Worm (Caenorhabditis elegans): ENCODE measurements around the gene C16C8.10.

Gene C16C8.10

DNA sequence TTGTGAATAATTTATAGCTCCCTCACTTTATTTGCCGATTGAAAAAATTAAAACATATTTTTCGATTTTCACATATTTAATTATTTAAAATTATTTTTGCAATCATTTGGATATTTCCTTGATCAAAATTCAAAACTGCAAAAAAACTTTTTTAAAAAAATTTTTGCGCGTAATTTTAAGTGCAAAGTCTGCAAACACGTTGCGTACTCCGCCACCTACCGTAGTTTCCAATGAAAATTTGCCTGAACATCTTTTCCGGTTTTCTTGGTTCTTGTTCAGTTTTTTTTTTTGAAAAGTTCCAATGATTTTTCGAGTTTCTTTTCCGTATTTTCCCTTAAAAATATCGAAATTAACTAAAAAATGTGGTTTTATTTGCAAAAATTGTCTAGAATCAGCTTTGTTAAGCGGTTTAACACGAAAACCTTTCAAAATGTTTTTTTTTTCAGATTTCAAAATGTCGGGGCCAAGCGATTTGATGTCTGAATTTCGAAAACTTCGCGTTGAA is 15.7 kb downstream of the C16C8.10 start, which contains the start of gene C16C8.25:
TSS of gene C16C8.25 (plus strand) at position 455 of the 505 bp plus-strand sequence.
- TF ChIP-seq peb-1 (tag; optimal IDR thresholded peaks at IDR 0.05) (no peak), ZK546.5 (tag; optimal IDR thresholded peaks at IDR 0.05) (no peak), ceh-16 (tag; optimal IDR thresholded peaks at IDR 0.05) (no peak), unc-55 (GFP tag; optimal IDR thresholded peaks at IDR 0.05) (no peak), Y55F3AM.14 (GFP tag; optimal IDR thresholded peaks at IDR 0.05) (no peak), nhr-6 (tag; optimal IDR thresholded peaks at IDR 0.05) (no peak), dmd-4 (tag; optimal IDR thresholded peaks at IDR 0.05) (no peak), unc-39 (tag; optimal IDR thresholded peaks at IDR 0.05) (no peak), elt-3 (tag; optimal IDR thresholded peaks at IDR 0.05) (no peak), F13H6.1 (tag; optimal IDR thresholded peaks at IDR 0.05) (no peak), fos-1 (tag; optimal IDR thresholded peaks at IDR 0.05) (no peak), R02D3.7 (tag; optimal IDR thresholded peaks at IDR 0.05) (no peak), C34F6.9 (tag; optimal IDR thresholded peaks at IDR 0.05) (no peak)

DNA sequence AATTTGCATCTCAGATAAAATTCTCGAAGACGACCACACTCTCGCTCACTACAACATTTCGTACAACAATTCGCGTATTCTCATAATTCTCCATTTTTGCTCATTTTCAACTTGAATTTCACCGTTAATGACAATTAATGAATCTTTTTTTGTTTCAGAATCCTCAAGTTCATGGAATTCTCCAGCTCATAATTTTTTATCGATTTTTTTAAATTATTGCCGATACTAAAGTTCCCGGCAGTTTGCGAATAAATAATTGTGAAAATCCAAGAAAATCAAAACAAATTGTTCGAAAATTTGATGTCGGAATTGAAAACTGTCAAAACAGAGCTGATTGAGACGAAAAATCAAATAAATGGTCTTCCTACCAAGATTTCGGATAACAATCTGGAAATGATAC is 16.6 kb downstream of the C16C8.10 start, which contains the start of gene C16C8.21:
TSS of gene C16C8.21 (plus strand) at position 301 of the 400 bp plus-strand sequence.
- TF ChIP-seq ztf-4 (tag; optimal IDR thresholded peaks at IDR 0.05) = no peak
- no peak for TF ChIP-seq crh-2 (tag; optimal IDR thresholded peaks at IDR 0.05)

DNA sequence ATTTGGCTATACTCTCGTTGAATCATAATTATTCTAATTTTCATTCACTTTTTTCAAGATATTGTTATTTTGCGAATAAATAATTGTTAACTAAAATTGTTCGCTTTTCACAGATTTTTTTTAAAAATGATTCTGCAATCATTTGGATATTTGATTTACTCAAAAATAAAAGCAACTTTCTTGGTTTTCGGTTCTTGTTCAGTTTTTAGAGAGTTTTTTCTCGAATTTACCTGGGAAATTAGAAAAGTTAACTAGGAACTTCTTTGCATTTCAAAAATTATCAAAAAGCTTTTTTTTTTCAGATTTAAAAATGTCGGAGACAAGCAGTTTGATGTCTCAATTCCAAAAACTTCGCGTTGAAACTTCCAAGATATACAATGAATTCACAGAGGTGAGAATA is 17.8 kb downstream of the C16C8.10 start, which contains the start of the genes C16C8.20 and gldi-6:
TSS of gene C16C8.20 (plus strand) at position 301 of the 400 bp plus-strand sequence.
TSS of gene gldi-6 (plus strand) at position 301 of the 400 bp plus-strand sequence.
- TF ChIP-seq nhr-237 (tag; optimal IDR thresholded peaks at IDR 0.05) (no peak), unc-55 (GFP tag; optimal IDR thresholded peaks at IDR 0.05) (no peak), R02D3.7 (tag; optimal IDR thresholded peaks at IDR 0.05) (no peak), nhr-25 (tag; optimal IDR thresholded peaks at IDR 0.05) (no peak), nhr-10 (tag; optimal IDR thresholded peaks at IDR 0.05) (no peak), nhr-11 (tag; optimal IDR thresholded peaks at IDR 0.05) (no peak), lin-11 (tag; optimal IDR thresholded peaks at IDR 0.05) (no peak), skn-1 (tag; optimal IDR thresholded peaks at IDR 0.05) (no peak)

DNA sequence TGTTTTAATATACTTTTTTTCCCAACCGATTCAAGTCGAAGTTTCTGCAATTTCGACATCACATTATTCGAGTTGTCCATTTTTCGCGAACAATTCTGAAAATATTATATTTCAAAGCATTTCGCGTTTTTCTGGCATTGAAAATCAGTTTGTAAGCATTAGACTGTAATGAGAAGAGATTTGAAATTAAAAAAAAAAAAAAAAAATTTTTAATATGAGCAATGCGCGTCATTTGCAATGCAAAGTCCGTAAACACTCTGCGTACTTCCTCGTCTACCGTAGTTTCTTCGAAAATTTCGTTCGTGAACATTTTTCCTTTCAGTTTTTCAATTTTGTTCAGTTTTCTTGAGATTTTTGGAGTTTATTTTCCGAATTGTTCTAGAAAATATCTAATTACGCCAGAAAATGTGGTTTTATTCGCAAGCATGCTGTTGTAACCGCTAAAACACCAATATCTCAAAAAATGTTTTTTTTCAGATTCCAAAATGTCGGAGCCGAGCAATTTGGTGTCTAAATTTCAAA is 19.1 kb downstream of the C16C8.10 start, which contains the start of the genes C16C8.5 and C16C8.16:
TSS of gene C16C8.5 (minus strand) at position 101 of the 522 bp plus-strand sequence.
TSS of gene C16C8.16 (plus strand) at position 472 of the 522 bp plus-strand sequence.
- no peak for TF ChIP-seq mbf-1 (tag; optimal IDR thresholded peaks at IDR 0.05)
- TF ChIP-seq lin-11 (tag; optimal IDR thresholded peaks at IDR 0.05) = no peak
- TF ChIP-seq fos-1 (tag; optimal IDR thresholded peaks at IDR 0.05) = no peak
- no peak for TF ChIP-seq Y55F3AM.14 (GFP tag; optimal IDR thresholded peaks at IDR 0.05)
- TF ChIP-seq ama-1 (optimal IDR thresholded peaks at IDR 0.05) = no peak
- TF ChIP-seq aly-2 (tag; optimal IDR thresholded peaks at IDR 0.05) = no peak
- TF ChIP-seq nhr-237 (tag; optimal IDR thresholded peaks at IDR 0.05) = no peak
- TF ChIP-seq nhr-25 (tag; optimal IDR thresholded peaks at IDR 0.05) = no peak
- TF ChIP-seq mab-5 (tag; optimal IDR thresholded peaks at IDR 0.05) = no peak

DNA sequence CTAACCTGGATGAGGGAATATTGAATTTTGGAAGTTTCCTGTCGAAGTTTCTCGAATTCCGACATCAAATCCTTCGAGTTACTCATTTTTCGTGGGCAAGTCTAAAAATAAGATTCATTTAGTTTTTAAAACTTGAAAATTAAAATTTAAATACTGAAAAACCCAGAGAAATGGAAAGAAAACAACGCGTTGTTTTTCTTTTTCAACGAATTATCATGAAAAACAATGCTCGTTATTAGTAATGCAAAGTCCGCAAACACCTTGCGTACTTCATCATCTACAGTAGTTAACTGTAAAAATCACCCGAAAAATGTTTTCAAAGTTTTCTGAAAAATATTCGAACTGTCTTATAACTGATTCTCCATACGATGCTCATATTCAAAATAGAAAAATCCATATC is 20.2 kb downstream of the C16C8.10 start, which contains the start of gene C16C8.4:
TSS of gene C16C8.4 (minus strand) at position 101 of the 400 bp plus-strand sequence.
- TF ChIP-seq lsy-2 (tag; optimal IDR thresholded peaks at IDR 0.05) = no peak
- no peak for TF ChIP-seq ZK546.5 (tag; optimal IDR thresholded peaks at IDR 0.05)
- TF ChIP-seq sma-9 (GFP tag; optimal IDR thresholded peaks at IDR 0.05) = no peak
- no peak for TF ChIP-seq sma-9 (tag; optimal IDR thresholded peaks at IDR 0.05)
- no peak for TF ChIP-seq nhr-129 (tag; optimal IDR thresholded peaks at IDR 0.05)
- no peak for TF ChIP-seq egl-27 (tag; optimal IDR thresholded peaks at IDR 0.05)
- TF ChIP-seq sem-4 (tag; optimal IDR thresholded peaks at IDR 0.05) = no peak
- no peak for TF ChIP-seq blmp-1 (tag; optimal IDR thresholded peaks at IDR 0.05; ENCODE audit: insufficient read depth)
- TF ChIP-seq elt-1 (tag; optimal IDR thresholded peaks at IDR 0.05) = no peak
- no peak for TF ChIP-seq mdl-1 (tag; optimal IDR thresholded peaks at IDR 0.05)
- TF ChIP-seq ztf-1 (GFP tag; conservative IDR thresholded peaks at IDR 0.05) = no peak
- TF ChIP-seq unc-55 (GFP tag; optimal IDR thresholded peaks at IDR 0.05) = no peak
- no peak for TF ChIP-seq nhr-6 (tag; optimal IDR thresholded peaks at IDR 0.05)
- TF ChIP-seq R02D3.7 (tag; optimal IDR thresholded peaks at IDR 0.05) = no peak
- TF ChIP-seq nhr-77 (tag; optimal IDR thresholded peaks at IDR 0.05) = no peak
- no peak for TF ChIP-seq ztf-4 (tag; optimal IDR thresholded peaks at IDR 0.05)
- no peak for TF ChIP-seq sma-3 (GFP tag; optimal IDR thresholded peaks at IDR 0.05)
- TF ChIP-seq mbf-1 (tag; optimal IDR thresholded peaks at IDR 0.05) = no peak
- no peak for TF ChIP-seq mab-5 (tag; optimal IDR thresholded peaks at IDR 0.05)
- no peak for TF ChIP-seq aly-2 (tag; optimal IDR thresholded peaks at IDR 0.05)
- no peak for TF ChIP-seq lin-11 (tag; optimal IDR thresholded peaks at IDR 0.05)

All from whole organism, L2 larva.